Worm (Caenorhabditis elegans) whole organism, late embryonic: ENCODE data around the gene W03F8.4.

Experiments used
- ama-1 ChIP-seq: fragments of 150-350 bp; optimal IDR thresholded peaks from 2 replicates; lab custom pipeline; 2014
- ceh-22 ChIP-seq: sonication (generic microtip); optimal IDR thresholded peaks from 2 replicates; lab custom pipeline; 2017; ENCODE audit warnings: missing biosample characterization, missing genetic modification characterization
- che-1 ChIP-seq: sonication (generic microtip); optimal IDR thresholded peaks from 2 replicates; lab custom pipeline; 2016; ENCODE audit warnings: mild to moderate bottlenecking, missing genetic modification characterization, missing compliant biosample characterization
- elt-2 ChIP-seq: sonication (generic microtip); optimal IDR thresholded peaks from 2 replicates; lab custom pipeline; 2016; ENCODE audit warnings: missing genetic modification reagents, missing genetic modification characterization, missing compliant biosample characterization
- ets-4 ChIP-seq: sonication (generic microtip); optimal IDR thresholded peaks from 2 replicates; lab custom pipeline; 2016; ENCODE audit warnings: missing genetic modification characterization, missing compliant biosample characterization
- fax-1 ChIP-seq: sonication (generic microtip); optimal IDR thresholded peaks from 2 replicates; lab custom pipeline; 2016; ENCODE audit warnings: missing genotype, missing genetic modification characterization, missing compliant biosample characterization
- lin-11 ChIP-seq: fragments of 200-800 bp; sonication (Bioruptor generic); optimal IDR thresholded peaks from 2 replicates; lab custom pipeline; 2018; ENCODE audit warnings: mild to moderate bottlenecking, missing genetic modification characterization, missing compliant biosample characterization
- nhr-11 ChIP-seq: fragments of 150-350 bp; optimal IDR thresholded peaks from 2 replicates; lab custom pipeline; 2014; ENCODE audit warnings: missing biosample characterization, missing genetic modification characterization
- pag-3 ChIP-seq: sonication (generic microtip); optimal IDR thresholded peaks from 2 replicates; lab custom pipeline; 2016; ENCODE audit warnings: missing compliant biosample characterization, missing genetic modification characterization, borderline replicate concordance
- syd-9 ChIP-seq: sonication (generic microtip); optimal IDR thresholded peaks from 2 replicates; lab custom pipeline; 2016; ENCODE audit warnings: mild to moderate bottlenecking, missing genetic modification characterization, moderate library complexity, missing compliant biosample characterization
- tbx-2 ChIP-seq: sonication (generic microtip); optimal IDR thresholded peaks from 2 replicates; lab custom pipeline; 2016; ENCODE audit warnings: missing genetic modification characterization, missing compliant biosample characterization
- unc-42 ChIP-seq: sonication (generic microtip); optimal IDR thresholded peaks from 2 replicates; lab custom pipeline; 2016; ENCODE audit warnings: missing genotype, missing genetic modification characterization, missing compliant biosample characterization

DNA sequence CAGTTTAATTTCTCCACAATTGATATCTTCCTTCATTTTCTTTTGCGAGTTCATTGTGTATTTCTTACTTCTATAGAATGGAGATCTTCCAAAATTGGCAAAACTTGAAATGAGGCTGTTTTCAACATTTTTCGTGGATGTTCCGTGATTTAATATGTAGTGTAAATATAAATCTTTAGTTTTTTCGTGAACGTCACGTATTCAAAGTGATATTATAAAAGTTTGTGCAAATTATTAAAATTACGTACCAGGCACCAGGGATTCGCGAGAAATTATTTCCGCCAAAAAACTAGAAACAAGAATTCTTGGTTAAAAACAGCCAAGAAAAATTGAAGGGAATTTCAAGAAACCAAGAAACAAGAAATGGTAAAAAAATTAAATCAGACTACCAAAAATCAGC lies 40.3 kb downstream of the W03F8.4 start, which contains the start of gene Y59E9AL.8:
- no peak for TF ChIP-seq nhr-11 (tag; lab: Kevin White, UChicago)
- no peak for TF ChIP-seq che-1 (tag; lab: Kevin White, UChicago)
- TF ChIP-seq tbx-2 (tag; lab: Kevin White, UChicago), result no peak
- TF ChIP-seq unc-42, result no peak
- no peak for TF ChIP-seq ceh-22 (tag; lab: Kevin White, UChicago)
- no peak for TF ChIP-seq pag-3 (tag; lab: Kevin White, UChicago)
- TF ChIP-seq fax-1 (tag; lab: Kevin White, UChicago), result no peak
- no peak for TF ChIP-seq ama-1 (lab: Kevin White, UChicago)
- TF ChIP-seq syd-9, result no peak
- no peak for TF ChIP-seq lin-11
- no peak for TF ChIP-seq elt-2
- TF ChIP-seq ets-4 (tag; lab: Kevin White, UChicago), result no peak
